Worm (Caenorhabditis elegans): Measurements from ENCODE around the gene F54D5.2.

The F54D5.2 gene

DNA sequence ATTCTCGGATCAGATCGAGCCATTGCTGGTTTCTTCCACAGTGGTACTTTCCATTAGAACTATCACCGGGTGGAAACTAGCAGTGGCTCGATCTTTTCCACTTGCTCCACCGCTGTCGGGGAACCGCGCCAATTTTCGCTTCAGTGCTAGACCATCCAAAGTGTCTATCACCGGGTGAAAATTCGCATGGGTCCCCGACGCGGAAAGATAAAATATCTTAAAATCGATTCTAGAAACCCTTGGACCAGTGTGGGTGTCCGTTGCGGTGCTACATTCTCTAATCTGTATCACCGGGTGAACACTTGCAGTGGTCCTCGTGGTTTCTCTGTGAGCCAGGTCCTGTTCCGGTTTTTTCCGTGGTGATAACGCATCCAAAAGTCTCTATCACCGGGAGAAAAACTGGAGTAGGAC lies 35.4 kb upstream of the F54D5.2 start:
- no peak for TF ChIP-seq ets-7 (tag; optimal IDR thresholded peaks at IDR 0.05)
- no peak for TF ChIP-seq scrt-1 (GFP tag; IDR thresholded peaks at IDR 0.05)
- TF ChIP-seq B0310.2 (tag; optimal IDR thresholded peaks at IDR 0.05), result peak; percentile 76
- peak; percentile 69 for TF ChIP-seq hmg-4 (GFP tag; optimal IDR thresholded peaks at IDR 0.05)
- no peak for TF ChIP-seq F13C5.2 (tag; optimal IDR thresholded peaks at IDR 0.05)
- TF ChIP-seq ama-1 (optimal IDR thresholded peaks at IDR 0.05), result peak; percentile 98
- TF ChIP-seq flt-1 (GFP tag; IDR thresholded peaks at IDR 0.05), result peak; percentile 9; the same call in 1 of the 2 replicates
- peak; percentile 66 for TF ChIP-seq hmbx-1 (tag; optimal IDR thresholded peaks at IDR 0.05)
- TF ChIP-seq ceh-13 (GFP tag; optimal IDR thresholded peaks at IDR 0.05), result no peak
- TF ChIP-seq ceh-36 (tag; optimal IDR thresholded peaks at IDR 0.05), result peak; percentile 32
- TF ChIP-seq pes-1 (GFP tag; IDR thresholded peaks at IDR 0.05), result peak; percentile 71
- peak; percentile 46; the same call in 1 of the 2 replicates for TF ChIP-seq sea-1 (GFP tag; conservative IDR thresholded peaks at IDR 0.05)

DNA sequence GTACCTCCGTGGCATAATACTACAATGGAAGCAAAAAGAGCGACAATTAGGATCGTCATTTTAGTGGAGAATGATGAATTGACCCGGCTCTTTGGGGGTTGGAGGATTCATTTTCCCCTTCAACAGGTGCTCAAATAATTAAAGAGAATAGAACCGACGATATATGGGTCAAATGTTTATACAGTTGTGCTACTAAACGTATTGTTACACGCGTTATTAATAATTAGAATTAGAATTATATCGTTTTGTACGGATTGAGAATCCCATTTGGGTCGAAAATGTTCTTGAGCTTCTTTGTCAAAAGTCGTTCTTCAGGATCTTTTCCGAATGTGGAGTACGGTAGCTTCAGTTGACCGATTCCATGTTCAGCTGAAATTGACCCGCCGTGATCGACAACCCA lies 34.2 kb upstream of the F54D5.2 start, which contains the start of gene Y62F5A.9:
Gene Y62F5A.9 (minus strand): TSS at position 101 of the 400 bp plus-strand sequence.
- no peak for TF ChIP-seq tbx-11 (GFP tag; IDR thresholded peaks at IDR 0.05)
- no peak for TF ChIP-seq tbx-37 (GFP tag; conservative IDR thresholded peaks at IDR 0.05)
- TF ChIP-seq ceh-36 (tag; optimal IDR thresholded peaks at IDR 0.05), result no peak
- no peak for TF ChIP-seq F13C5.2 (tag; optimal IDR thresholded peaks at IDR 0.05)
- TF ChIP-seq ama-1 (optimal IDR thresholded peaks at IDR 0.05), result no peak
- no peak for TF ChIP-seq hnd-1 (tag; optimal IDR thresholded peaks at IDR 0.05)
- TF ChIP-seq aly-1 (tag; optimal IDR thresholded peaks at IDR 0.05), result no peak
- TF ChIP-seq ceh-13 (GFP tag; optimal IDR thresholded peaks at IDR 0.05), result no peak
- TF ChIP-seq flt-1 (GFP tag; IDR thresholded peaks at IDR 0.05), result no peak
- TF ChIP-seq ets-7 (tag; optimal IDR thresholded peaks at IDR 0.05), result no peak
- TF ChIP-seq scrt-1 (GFP tag; IDR thresholded peaks at IDR 0.05), result no peak
- TF ChIP-seq tra-4 (tag; optimal IDR thresholded peaks at IDR 0.05), result no peak
- TF ChIP-seq sea-1 (GFP tag; conservative IDR thresholded peaks at IDR 0.05), result no peak
- TF ChIP-seq pes-1 (GFP tag; IDR thresholded peaks at IDR 0.05), result no peak
- TF ChIP-seq hmg-4 (GFP tag; optimal IDR thresholded peaks at IDR 0.05), result no peak
- TF ChIP-seq hmbx-1 (tag; optimal IDR thresholded peaks at IDR 0.05), result no peak
- TF ChIP-seq B0310.2 (tag; optimal IDR thresholded peaks at IDR 0.05), result no peak

DNA sequence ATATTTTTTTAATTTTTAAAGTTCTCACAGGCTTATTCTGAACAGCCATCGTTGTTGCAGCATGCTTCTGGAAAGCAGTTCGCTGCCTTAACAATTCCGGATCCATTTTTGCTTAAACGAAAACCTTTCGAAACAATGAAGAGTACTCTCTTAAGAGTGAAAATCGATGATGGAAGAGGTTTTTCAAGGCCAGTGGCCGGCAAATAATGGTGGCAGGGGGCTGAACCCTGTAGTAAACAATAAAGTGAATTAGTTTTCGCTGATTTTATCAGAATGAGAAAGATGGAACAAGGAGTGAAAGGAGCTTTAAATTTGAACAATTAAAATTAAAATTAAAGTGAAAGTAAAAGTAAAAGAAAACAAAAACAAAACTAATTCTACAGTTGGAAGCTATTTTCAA lies 30.6 kb upstream of the F54D5.2 start, which contains the start of gene gtf-2E2:
Gene gtf-2E2 (minus strand): TSS at position 111 of the 400 bp plus-strand sequence.
- TF ChIP-seq tra-4 (tag; optimal IDR thresholded peaks at IDR 0.05), result no peak
- TF ChIP-seq F13C5.2 (tag; optimal IDR thresholded peaks at IDR 0.05), result no peak

DNA sequence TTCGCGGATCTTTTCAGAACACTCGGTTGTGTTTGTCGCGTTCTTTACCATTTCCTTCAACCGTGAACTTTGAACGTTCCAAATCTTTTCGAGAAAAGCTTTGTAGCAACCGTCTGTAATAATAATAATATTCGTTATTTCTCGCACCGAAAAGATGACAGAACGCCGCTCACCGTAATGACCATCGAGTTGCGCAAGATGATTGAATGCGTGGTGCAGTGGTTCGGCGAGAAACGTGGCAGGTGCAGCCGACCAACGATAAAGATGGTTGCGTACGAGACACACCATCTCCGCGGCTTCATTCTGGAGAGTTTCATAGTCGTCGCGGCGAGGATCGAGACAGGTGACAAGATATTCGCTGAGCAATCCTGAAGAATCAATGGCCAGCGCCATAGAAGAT lies 30.0 kb upstream of the F54D5.2 start:
- TF ChIP-seq ceh-36 (tag; optimal IDR thresholded peaks at IDR 0.05), result no peak
- TF ChIP-seq tra-4 (tag; optimal IDR thresholded peaks at IDR 0.05), result no peak
- no peak for TF ChIP-seq flt-1 (GFP tag; IDR thresholded peaks at IDR 0.05)
- no peak for TF ChIP-seq tbx-11 (GFP tag; IDR thresholded peaks at IDR 0.05)
- no peak for TF ChIP-seq hmbx-1 (tag; optimal IDR thresholded peaks at IDR 0.05)
- no peak for TF ChIP-seq aly-1 (tag; optimal IDR thresholded peaks at IDR 0.05)
- TF ChIP-seq ets-7 (tag; optimal IDR thresholded peaks at IDR 0.05), result no peak
- TF ChIP-seq ama-1 (optimal IDR thresholded peaks at IDR 0.05), result no peak
- TF ChIP-seq hmg-4 (GFP tag; optimal IDR thresholded peaks at IDR 0.05), result peak; percentile 38
- no peak for TF ChIP-seq ceh-13 (GFP tag; optimal IDR thresholded peaks at IDR 0.05)
- TF ChIP-seq pes-1 (GFP tag; IDR thresholded peaks at IDR 0.05), result no peak
- 0 out of 2 replicates have a peak, but pooled peaks have one; percentile 12 for TF ChIP-seq scrt-1 (GFP tag; IDR thresholded peaks at IDR 0.05)
- no peak for TF ChIP-seq tbx-37 (GFP tag; conservative IDR thresholded peaks at IDR 0.05)
- no peak for TF ChIP-seq B0310.2 (tag; optimal IDR thresholded peaks at IDR 0.05)
- TF ChIP-seq hnd-1 (tag; optimal IDR thresholded peaks at IDR 0.05), result no peak

DNA sequence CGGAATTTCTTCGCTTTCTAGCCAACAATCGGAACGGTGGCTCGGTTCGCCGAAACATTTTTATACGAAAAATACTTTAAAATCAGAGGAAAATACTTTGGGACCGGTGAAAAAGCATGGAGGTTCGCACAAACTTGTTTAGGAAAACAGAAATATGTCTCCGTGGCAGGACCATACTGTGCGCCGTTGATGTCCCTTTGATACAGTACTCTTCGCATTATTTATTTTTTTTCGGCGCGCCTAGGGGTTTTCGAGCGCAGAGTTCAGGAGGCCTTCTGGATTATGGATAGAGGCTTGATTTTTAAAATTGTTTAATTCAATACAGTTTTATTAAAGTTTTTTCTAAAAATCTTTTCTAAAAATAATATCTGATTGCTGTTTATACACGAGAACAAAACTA lies 28.3 kb upstream of the F54D5.2 start, which contains the start of gene F54D5.9:
Gene F54D5.9 (minus strand): TSS at position 115 of the 400 bp plus-strand sequence.
- TF ChIP-seq hmg-4 (GFP tag; optimal IDR thresholded peaks at IDR 0.05), result no peak
- TF ChIP-seq hnd-1 (tag; optimal IDR thresholded peaks at IDR 0.05), result no peak
- no peak for TF ChIP-seq pes-1 (GFP tag; IDR thresholded peaks at IDR 0.05)
- no peak for TF ChIP-seq tbx-11 (GFP tag; IDR thresholded peaks at IDR 0.05)
- no peak for TF ChIP-seq ama-1 (optimal IDR thresholded peaks at IDR 0.05)
- TF ChIP-seq B0310.2 (tag; optimal IDR thresholded peaks at IDR 0.05), result no peak
- TF ChIP-seq ceh-36 (tag; optimal IDR thresholded peaks at IDR 0.05), result no peak
- no peak for TF ChIP-seq hmbx-1 (tag; optimal IDR thresholded peaks at IDR 0.05)

DNA sequence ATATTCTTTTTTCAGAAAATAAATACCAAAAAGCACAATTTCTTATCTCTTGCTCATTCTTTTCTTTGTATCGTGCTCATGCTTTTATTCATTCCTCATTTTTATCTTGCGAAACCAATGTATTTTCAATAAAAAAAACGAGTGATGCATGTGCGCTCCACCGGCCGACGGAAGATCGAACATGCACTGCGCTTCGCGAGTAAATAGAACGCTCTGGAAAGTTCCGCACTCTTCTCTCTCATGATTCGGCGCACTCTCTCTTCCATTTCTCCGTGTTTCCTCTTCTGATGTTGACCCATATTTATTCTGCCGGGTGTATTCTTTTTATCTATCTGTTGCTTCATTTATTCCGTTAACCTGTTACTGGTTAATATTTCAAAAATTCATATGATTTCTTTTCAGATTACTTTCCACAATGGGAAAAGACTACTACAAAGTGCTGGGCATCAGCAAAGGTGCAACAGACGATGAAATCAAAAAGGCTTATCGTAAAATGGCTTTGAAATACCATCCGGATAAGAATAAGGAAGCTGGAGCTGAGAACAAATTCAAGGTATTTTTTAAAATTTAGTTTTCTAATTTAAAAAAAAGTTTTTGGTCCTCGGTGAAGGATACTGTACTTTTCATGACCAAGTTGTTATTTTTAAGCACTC lies 27.6 kb upstream of the F54D5.2 start, which contains the start of gene dnj-13:
Gene dnj-13 (plus strand): TSS at position 403 of the 653 bp plus-strand sequence.
- TF ChIP-seq pes-1 (GFP tag; IDR thresholded peaks at IDR 0.05), result peak; percentile 70; the same call in 1 of the 2 replicates
- no peak for TF ChIP-seq ceh-13 (GFP tag; optimal IDR thresholded peaks at IDR 0.05)
- peak; percentile 56 for TF ChIP-seq ama-1 (optimal IDR thresholded peaks at IDR 0.05)
- peak; percentile 39; the same call in 1 of the 2 replicates for TF ChIP-seq tbx-37 (GFP tag; conservative IDR thresholded peaks at IDR 0.05)
- TF ChIP-seq hmbx-1 (tag; optimal IDR thresholded peaks at IDR 0.05), result peak; percentile 3
- TF ChIP-seq hnd-1 (tag; optimal IDR thresholded peaks at IDR 0.05), result no peak
- peak; percentile 81 for TF ChIP-seq F13C5.2 (tag; optimal IDR thresholded peaks at IDR 0.05)
- no peak for TF ChIP-seq scrt-1 (GFP tag; IDR thresholded peaks at IDR 0.05)
- TF ChIP-seq B0310.2 (tag; optimal IDR thresholded peaks at IDR 0.05), result peak; percentile 7
- TF ChIP-seq flt-1 (GFP tag; IDR thresholded peaks at IDR 0.05), result peak; percentile 47; the same call in 1 of the 2 replicates
- peak; percentile 68 for TF ChIP-seq hmg-4 (GFP tag; optimal IDR thresholded peaks at IDR 0.05)
- peak; percentile 23 for TF ChIP-seq tra-4 (tag; optimal IDR thresholded peaks at IDR 0.05)
- no peak for TF ChIP-seq tbx-11 (GFP tag; IDR thresholded peaks at IDR 0.05)

DNA sequence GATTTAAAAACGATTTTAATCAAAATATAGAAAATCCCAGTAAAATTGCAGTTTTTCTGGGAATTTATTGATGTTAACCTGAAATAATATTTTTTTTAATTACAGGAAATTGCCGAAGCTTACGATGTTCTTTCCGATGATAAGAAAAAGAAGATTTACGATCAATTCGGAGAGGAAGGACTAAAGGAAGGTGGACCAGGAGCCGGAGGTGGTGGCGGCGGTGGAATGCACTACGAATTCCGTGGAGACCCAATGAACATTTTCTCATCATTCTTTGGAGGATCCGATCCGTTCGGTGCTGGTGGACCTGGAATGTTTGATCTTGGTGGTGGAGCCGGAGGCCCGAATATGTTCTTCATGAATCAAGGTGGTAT lies 27.0 kb upstream of the F54D5.2 start:
- no peak for TF ChIP-seq tra-4 (tag; optimal IDR thresholded peaks at IDR 0.05)
- TF ChIP-seq ceh-36 (tag; optimal IDR thresholded peaks at IDR 0.05), result no peak
- TF ChIP-seq scrt-1 (GFP tag; IDR thresholded peaks at IDR 0.05), result no peak

Data from whole organism, early embryonic.